Fruit fly (Drosophila melanogaster) whole organism, embryonic: ENCODE results near the gene HipHop.

Experiments used
- CG14050 ChIP-seq: fragments of 200-800 bp; sonication (Bioruptor generic); IDR thresholded peaks from 3 replicates; pipeline ENCODE4 v1.3.6; 2022; ENCODE audit warnings: missing biosample characterization, missing genetic modification characterization
- CG9817 ChIP-seq: fragments of 200-800 bp; sonication (Bioruptor generic); optimal IDR thresholded peaks from 2 replicates; lab custom pipeline; 2018; ENCODE audit warnings: missing biosample characterization, mild to moderate bottlenecking, missing genetic modification characterization, moderate library complexity
- GATAe ChIP-seq: fragments of 200-800 bp; sonication (Bioruptor generic); conservative IDR thresholded peaks from 2 replicates; pipeline ENCODE4 v1.3.6; 2022; ENCODE audit warnings: missing biosample characterization, missing genetic modification characterization
- abd-A ChIP-seq: fragments of 200-800 bp; sonication (Bioruptor generic); optimal IDR thresholded peaks from 3 replicates; lab custom pipeline; 2019; ENCODE audit warnings: missing biosample characterization, mild to moderate bottlenecking, missing genetic modification characterization, moderate library complexity
- dan ChIP-seq: fragments of 200-800 bp; sonication (Bioruptor generic); IDR thresholded peaks from 2 replicates; pipeline ENCODE4 v1.3.6; 2022; ENCODE audit warnings: missing biosample characterization, missing genetic modification characterization
- seq ChIP-seq: fragments of 200-800 bp; sonication (Bioruptor generic); IDR thresholded peaks from 2 replicates; pipeline ENCODE4 v1.3.6; 2022; ENCODE audit warnings: missing biosample characterization, missing genetic modification characterization

DNA sequence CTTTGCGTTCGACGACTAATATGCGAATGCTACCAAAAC lies 25.1 kb downstream of the HipHop start, which contains the start of gene Indy:
- TF ChIP-seq abd-A (tag; lab: Kevin White, UChicago) (no peak), GATAe (no peak), CG14050 (GFP tag; lab: Robert Waterston, UW) (no peak), dan (GFP tag; lab: Robert Waterston, UW) (no peak), seq (GFP tag; lab: Robert Waterston, UW) (no peak), CG9817 (tag; lab: Kevin White, UChicago) (no peak)
